Worm (Caenorhabditis elegans): ENCODE measurements around the gene ZC373.3.

ZC373.3 gene

DNA sequence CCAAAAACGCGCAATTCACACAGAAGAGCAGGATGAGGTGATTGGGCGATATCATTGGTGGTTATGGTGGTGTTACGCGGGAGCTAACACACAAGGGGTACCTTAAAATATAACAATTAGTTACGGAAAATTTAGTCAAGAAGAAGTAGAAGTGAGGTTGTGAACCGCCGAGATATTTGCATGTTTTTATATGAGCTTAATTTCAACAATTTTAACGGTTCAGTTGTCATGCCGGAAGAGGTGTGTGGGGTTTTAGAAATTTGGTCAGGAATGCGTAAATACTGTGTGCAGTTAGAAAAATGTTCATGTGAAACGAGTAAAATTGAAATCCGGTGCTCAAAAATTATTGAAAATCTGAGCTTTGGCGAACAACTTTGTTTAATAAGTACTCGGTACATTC is 32.5 kb downstream of the ZC373.3 start, which contains the start of gene flp-3:
Gene flp-3 (minus strand): TSS at position 101 of the 400 bp plus-strand sequence.
- no peak for TF ChIP-seq lin-14 (GFP tag; optimal IDR thresholded peaks at IDR 0.05)
- no peak for TF ChIP-seq mab-9 (GFP tag; IDR thresholded peaks at IDR 0.05)
- TF ChIP-seq fkh-10 (GFP tag; optimal IDR thresholded peaks at IDR 0.05) = no peak
- TF ChIP-seq snpc-4 (tag; optimal IDR thresholded peaks at IDR 0.05) = no peak
- TF ChIP-seq isw-1 (GFP tag; IDR thresholded peaks at IDR 0.05) = no peak
- TF ChIP-seq sptf-1 (tag; optimal IDR thresholded peaks at IDR 0.05) = no peak
- TF ChIP-seq aly-2 (tag; optimal IDR thresholded peaks at IDR 0.05) = no peak
- TF ChIP-seq aha-1 (tag; optimal IDR thresholded peaks at IDR 0.05) = no peak
- TF ChIP-seq nhr-237 (tag; optimal IDR thresholded peaks at IDR 0.05) = no peak
- TF ChIP-seq ces-1 (GFP tag; optimal IDR thresholded peaks at IDR 0.05) = no peak
- no peak for TF ChIP-seq nhr-84 (tag; optimal IDR thresholded peaks at IDR 0.05)
- no peak for TF ChIP-seq swsn-7 (tag; optimal IDR thresholded peaks at IDR 0.05)
- no peak for TF ChIP-seq lin-35 (GFP tag; optimal IDR thresholded peaks at IDR 0.05)
- no peak for TF ChIP-seq nhr-11 (tag; optimal IDR thresholded peaks at IDR 0.05)
- TF ChIP-seq ceh-8 (GFP tag; optimal IDR thresholded peaks at IDR 0.05) = no peak
- TF ChIP-seq unc-62 (GFP tag; optimal IDR thresholded peaks at IDR 0.05) = no peak
- TF ChIP-seq C34B4.2 (tag; optimal IDR thresholded peaks at IDR 0.05) = no peak
- no peak for TF ChIP-seq egl-13 (tag; optimal IDR thresholded peaks at IDR 0.05)
- no peak for TF ChIP-seq mep-1 (tag; optimal IDR thresholded peaks at IDR 0.05)
- TF ChIP-seq rnt-1 (tag; optimal IDR thresholded peaks at IDR 0.05) = no peak

DNA sequence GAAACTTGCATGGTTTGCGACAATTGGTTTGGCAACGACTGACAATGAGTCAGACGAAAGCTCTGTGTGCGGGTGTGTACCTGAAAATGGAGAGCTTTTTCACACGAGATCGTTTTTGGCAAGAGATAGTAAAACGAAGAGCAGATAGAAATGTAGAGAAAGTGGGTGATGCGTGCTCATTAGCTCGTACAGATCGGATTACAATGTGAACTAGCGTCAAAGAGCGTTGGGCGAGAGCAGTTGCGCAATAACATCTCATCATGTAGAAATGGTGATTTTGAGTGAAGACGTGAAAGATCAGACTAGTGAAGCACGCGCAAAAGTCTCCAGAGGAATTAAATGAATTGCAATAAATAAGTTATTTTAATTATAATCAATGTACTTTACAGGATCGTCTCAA is 34.8 kb downstream of the ZC373.3 start, which contains the start of gene flp-2:
Gene flp-2 (minus strand): TSS at position 101 of the 400 bp plus-strand sequence.
- TF ChIP-seq tlp-1 (tag; optimal IDR thresholded peaks at IDR 0.05) (no peak), nhr-11 (tag; optimal IDR thresholded peaks at IDR 0.05) (no peak), swsn-7 (tag; optimal IDR thresholded peaks at IDR 0.05) (no peak), lin-35 (GFP tag; optimal IDR thresholded peaks at IDR 0.05) (no peak)
